Worm (Caenorhabditis elegans): ENCODE measurements around the gene F40G12.10.

The F40G12.10 gene

ce11 chrV:14283241-14283640, at the start of gene F40G12.10:
Gene F40G12.10, plus strand, starts transcription at chrV:14283541.
- no peak for TF ChIP-seq hlh-17 (GFP tag; optimal IDR thresholded peaks at IDR 0.05; ENCODE audit: borderline replicate concordance)
- TF ChIP-seq nhr-47 (tag; optimal IDR thresholded peaks at IDR 0.05): no peak
- TF ChIP-seq grh-1 (GFP tag; IDR thresholded peaks at IDR 0.05): no peak
- no peak for TF ChIP-seq F16B12.6 (tag; optimal IDR thresholded peaks at IDR 0.05)
- no peak for TF ChIP-seq efl-1 (optimal IDR thresholded peaks at IDR 0.05)
- TF ChIP-seq efl-1 (GFP tag; optimal IDR thresholded peaks at IDR 0.05 in 1 of 2): no peak
- TF ChIP-seq dsc-1 (tag; optimal IDR thresholded peaks at IDR 0.05): no peak
- no peak for TF ChIP-seq egl-27 (tag; optimal IDR thresholded peaks at IDR 0.05)

ce11 chrV:14235942-14236341, 47.4 kb upstream of the F40G12.10 start, which contains the start of gene ent-3:
Gene ent-3, minus strand, starts transcription at chrV:14236042.
- TF ChIP-seq lin-13 (GFP tag; optimal IDR thresholded peaks at IDR 0.05) (no peak), swsn-7 (tag; optimal IDR thresholded peaks at IDR 0.05) (no peak), ces-1 (GFP tag; optimal IDR thresholded peaks at IDR 0.05) (no peak), snpc-4 (tag; optimal IDR thresholded peaks at IDR 0.05) (no peak), nhr-77 (tag; optimal IDR thresholded peaks at IDR 0.05) (no peak), ztf-4 (tag; optimal IDR thresholded peaks at IDR 0.05) (no peak), sox-4 (tag; optimal IDR thresholded peaks at IDR 0.05) (no peak), nhr-11 (tag; optimal IDR thresholded peaks at IDR 0.05) (no peak), hlh-17 (GFP tag; optimal IDR thresholded peaks at IDR 0.05; ENCODE audit: borderline replicate concordance) (no peak), egl-27 (tag; optimal IDR thresholded peaks at IDR 0.05) (no peak)

- TF ChIP-seq nhr-47 (tag; optimal IDR thresholded peaks at IDR 0.05): no peak
- TF ChIP-seq ceh-8 (GFP tag; optimal IDR thresholded peaks at IDR 0.05): peak; percentile 25
Observed at ce11 chrV:14240694-14241201, 42.6 kb upstream of the F40G12.10 start, which contains the start of gene K02E11.10. Gene K02E11.10, minus strand, starts transcription at chrV:14241151.

DNA sequence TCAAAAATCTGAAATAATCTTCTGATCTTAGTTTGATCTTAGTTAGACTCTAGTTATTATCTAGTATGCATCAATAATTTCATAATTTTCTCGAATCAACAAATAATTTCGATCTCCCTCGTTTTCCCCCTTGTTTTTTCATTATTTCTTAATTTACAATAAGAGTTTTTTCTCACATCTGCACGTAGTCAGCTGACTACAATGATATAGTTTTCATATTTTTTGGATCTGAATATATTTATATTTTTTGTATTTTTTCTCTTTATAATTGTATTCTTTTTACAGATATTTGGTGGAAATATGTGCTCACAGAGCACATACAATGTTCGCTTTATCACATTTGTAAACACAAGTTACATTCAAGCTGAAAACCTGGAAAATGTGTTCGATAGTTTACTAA, 39.4 kb upstream of the F40G12.10 start, which contains the start of gene sre-7:
Gene sre-7, plus strand, starts transcription at position 301 of the 400 bp plus-strand sequence.
- no peak for TF ChIP-seq lin-14 (GFP tag; optimal IDR thresholded peaks at IDR 0.05)
- no peak for TF ChIP-seq snpc-4 (tag; optimal IDR thresholded peaks at IDR 0.05)
- no peak for TF ChIP-seq tbx-2 (tag; optimal IDR thresholded peaks at IDR 0.05)
- no peak for TF ChIP-seq jun-1 (tag; optimal IDR thresholded peaks at IDR 0.05)
- no peak for TF ChIP-seq nhr-47 (tag; optimal IDR thresholded peaks at IDR 0.05)
- no peak for TF ChIP-seq nhr-84 (tag; optimal IDR thresholded peaks at IDR 0.05)
- TF ChIP-seq ama-1 (optimal IDR thresholded peaks at IDR 0.05): no peak
- TF ChIP-seq egl-27 (tag; optimal IDR thresholded peaks at IDR 0.05): no peak
- no peak for TF ChIP-seq hlh-4 (tag; optimal IDR thresholded peaks at IDR 0.05)
- TF ChIP-seq ztf-4 (tag; optimal IDR thresholded peaks at IDR 0.05): no peak

DNA sequence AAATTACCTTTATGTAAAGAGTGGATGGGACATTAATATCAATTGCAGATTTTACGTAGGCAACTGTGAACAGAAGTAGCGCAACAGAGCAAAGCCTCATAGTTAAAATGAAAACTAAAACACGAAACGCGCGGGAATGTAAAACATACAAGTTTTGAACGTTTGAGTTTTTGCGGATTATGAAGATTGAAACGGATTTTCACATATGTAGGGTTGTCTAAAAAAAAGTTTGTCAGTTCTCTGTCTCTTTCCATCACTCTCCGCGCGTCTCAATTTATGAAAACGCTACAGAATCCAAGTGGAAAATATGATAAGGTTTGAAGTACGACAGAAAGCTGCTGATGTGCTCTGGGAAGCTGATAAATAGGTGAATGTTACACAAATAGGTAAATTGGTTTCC, 36.6 kb upstream of the F40G12.10 start, which contains the start of gene K02E11.3:
Gene K02E11.3, minus strand, starts transcription at position 101 of the 400 bp plus-strand sequence.
- TF ChIP-seq fkh-10 (GFP tag; optimal IDR thresholded peaks at IDR 0.05) (no peak), efl-1 (optimal IDR thresholded peaks at IDR 0.05) (no peak), efl-1 (GFP tag; optimal IDR thresholded peaks at IDR 0.05 in 1 of 2) (peak in 1 of 2 experiments; percentile 31)

DNA sequence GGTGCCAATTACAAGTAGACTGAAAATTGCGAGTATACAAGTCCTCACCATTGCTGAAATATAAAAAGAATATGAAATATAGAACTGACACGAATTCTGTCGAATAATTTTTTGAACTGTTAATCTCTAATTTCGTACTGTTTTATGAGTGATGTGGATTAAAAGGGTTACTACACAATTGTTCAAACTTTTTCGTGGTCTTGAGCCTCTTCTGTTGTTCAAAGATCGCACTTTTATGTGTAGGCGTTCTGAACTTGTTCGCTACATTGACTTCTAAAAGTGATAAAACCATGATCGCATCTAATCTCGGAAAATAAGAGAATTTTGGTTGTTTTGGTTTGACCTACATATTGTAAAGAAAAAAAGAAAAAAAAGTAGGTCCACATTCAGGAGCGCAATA, 35.3 kb upstream of the F40G12.10 start, which contains the start of gene K02E11.4:
Gene K02E11.4, minus strand, starts transcription at position 101 of the 400 bp plus-strand sequence.
- TF ChIP-seq ama-1 (optimal IDR thresholded peaks at IDR 0.05) (no peak), fkh-10 (GFP tag; optimal IDR thresholded peaks at IDR 0.05) (no peak), unc-30 (tag; optimal IDR thresholded peaks at IDR 0.05) (no peak), lir-3 (tag; optimal IDR thresholded peaks at IDR 0.05; ENCODE audit: poor library complexity) (no peak), ceh-63 (GFP tag; optimal IDR thresholded peaks at IDR 0.05) (no peak), lin-14 (GFP tag; optimal IDR thresholded peaks at IDR 0.05) (no peak), nhr-85 (tag) (no peak), sup-37 (GFP tag; optimal IDR thresholded peaks at IDR 0.05) (no peak), fos-1 (tag; optimal IDR thresholded peaks at IDR 0.05) (no peak), nhr-47 (tag; optimal IDR thresholded peaks at IDR 0.05) (no peak), unc-62 (GFP tag; optimal IDR thresholded peaks at IDR 0.05) (no peak), ces-1 (GFP tag; optimal IDR thresholded peaks at IDR 0.05) (no peak), efl-3 (GFP tag; optimal IDR thresholded peaks at IDR 0.05) (no peak), grh-1 (GFP tag; IDR thresholded peaks at IDR 0.05) (no peak), pqm-1 (tag; optimal IDR thresholded peaks at IDR 0.05) (no peak), nhr-12 (tag; optimal IDR thresholded peaks at IDR 0.05) (no peak), nhr-237 (tag; optimal IDR thresholded peaks at IDR 0.05) (no peak)
